Fruit fly (Drosophila melanogaster) whole organism: ENCODE results near the gene spn-F.

ENCODE experiments used
- psq ChIP-seq: fragments of >200 bp; optimal IDR thresholded peaks from 2 replicates; lab custom pipeline; 2017
- usp ChIP-seq: fragments of >200 bp; optimal IDR thresholded peaks from 2 replicates; lab custom pipeline; 2017; ENCODE audit warnings: missing biosample characterization, missing genetic modification characterization, mixed read lengths

- TF ChIP-seq psq (no peak), usp (GFP tag; lab: Kevin White, UChicago) (no peak)
Measured at dm6 chr3R:31221337-31222047, 33.4 kb upstream of the spn-F start.
